Fruit fly (Drosophila melanogaster): ENCODE results near the gene Prp31.

DNA sequence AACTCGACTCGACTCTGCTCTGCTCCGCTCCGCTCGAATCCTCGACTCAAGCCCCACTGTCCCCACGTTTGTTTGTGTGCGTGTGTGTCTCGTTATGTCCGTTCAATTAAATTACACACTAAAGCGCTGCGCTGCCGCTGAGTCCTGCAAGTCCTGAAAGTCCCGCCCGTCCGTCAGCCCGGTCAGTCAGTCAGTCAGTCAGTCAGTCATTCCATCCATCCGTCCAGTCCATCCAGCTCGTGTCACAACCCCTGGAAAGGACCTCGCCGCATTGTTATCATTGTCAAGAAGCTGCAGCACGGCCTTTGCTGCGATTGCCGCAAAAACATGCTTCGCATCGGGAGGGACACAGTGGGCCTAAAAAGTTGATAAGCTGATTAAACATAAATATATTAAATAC lies 10.1 kb downstream of the Prp31 start:
- TF ChIP-seq Hr78 (GFP tag; optimal IDR thresholded peaks at IDR 0.05) (no peak), N (GFP tag; optimal IDR thresholded peaks at IDR 0.05) (no peak), br (GFP tag; optimal IDR thresholded peaks at IDR 0.05) (no peak), fru (GFP tag; optimal IDR thresholded peaks at IDR 0.05) (no peak), tai (GFP tag; optimal IDR thresholded peaks at IDR 0.05) (no peak)

All from whole organism, wandering third instar larva.